Worm (Caenorhabditis elegans): ENCODE measurements around the gene C11G10.1.
A peak's percentile ranks its signal among the peaks of the same experiment; 100 is the strongest.

Gene C11G10.1

DNA sequence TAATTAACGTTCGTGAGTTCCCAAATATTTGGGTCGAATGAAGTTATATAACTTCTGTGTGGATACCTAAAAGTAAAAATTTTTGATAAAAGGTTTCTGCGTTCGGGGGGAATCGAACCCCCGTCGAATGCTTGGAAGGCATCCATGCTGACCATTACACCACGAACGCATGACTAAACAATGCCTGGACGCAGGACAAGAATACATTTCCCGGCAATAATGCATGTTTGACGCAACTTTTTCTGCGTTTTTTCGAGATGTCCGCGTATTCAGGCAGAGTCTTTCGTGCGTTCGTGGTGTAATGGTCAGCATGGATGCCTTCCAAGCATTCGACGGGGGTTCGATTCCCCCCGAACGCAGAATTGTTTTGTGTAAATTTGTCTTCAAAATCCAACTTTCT is 42.2 kb upstream of the C11G10.1 start (continued):
- TF ChIP-seq isw-1 (GFP tag; IDR thresholded peaks at IDR 0.05): no peak
- peak; percentile 52 for TF ChIP-seq elt-2 (tag; optimal IDR thresholded peaks at IDR 0.05)
- TF ChIP-seq lin-35 (GFP tag; optimal IDR thresholded peaks at IDR 0.05): peak in 1 of 2 experiments; percentile 72
- no peak for TF ChIP-seq irx-1 (tag; optimal IDR thresholded peaks at IDR 0.05)
- TF ChIP-seq lsy-2 (tag; optimal IDR thresholded peaks at IDR 0.05): peak in 1 of 2 experiments; percentile 41
- no peak for TF ChIP-seq lir-3 (tag; optimal IDR thresholded peaks at IDR 0.05; ENCODE audit: poor library complexity)
- no peak for TF ChIP-seq ets-5 (GFP tag; IDR thresholded peaks at IDR 0.05)
- no peak for TF ChIP-seq pag-3 (tag; optimal IDR thresholded peaks at IDR 0.05; ENCODE audit: borderline replicate concordance, insufficient read depth)
- TF ChIP-seq skn-1 (tag; optimal IDR thresholded peaks at IDR 0.05): no peak
- TF ChIP-seq blmp-1 (tag; optimal IDR thresholded peaks at IDR 0.05): peak; percentile 14
- no peak for TF ChIP-seq C04F5.9 (tag; optimal IDR thresholded peaks at IDR 0.05)
- TF ChIP-seq mep-1 (tag; optimal IDR thresholded peaks at IDR 0.05): peak; percentile 24
- peak; percentile 70 for TF ChIP-seq nhr-90 (tag; optimal IDR thresholded peaks at IDR 0.05; ENCODE audit: poor library complexity)
- TF ChIP-seq ceh-88 (GFP tag; IDR thresholded peaks at IDR 0.05): no peak
- no peak for TF ChIP-seq hlh-17 (GFP tag; optimal IDR thresholded peaks at IDR 0.05; ENCODE audit: borderline replicate concordance)
- TF ChIP-seq mdl-1 (tag; optimal IDR thresholded peaks at IDR 0.05): peak in 1 of 2 experiments; percentile 52
- peak; percentile 5 for TF ChIP-seq swsn-7 (tag; optimal IDR thresholded peaks at IDR 0.05)
- peak; percentile 63 for TF ChIP-seq snu-23 (GFP tag; optimal IDR thresholded peaks at IDR 0.05)
- TF ChIP-seq dsc-1 (tag; optimal IDR thresholded peaks at IDR 0.05): peak; percentile 23
- peak; percentile 44 for TF ChIP-seq nhr-71 (tag; optimal IDR thresholded peaks at IDR 0.05)
- no peak for TF ChIP-seq fkh-8 (tag; optimal IDR thresholded peaks at IDR 0.05)
- TF ChIP-seq ceh-8 (GFP tag; optimal IDR thresholded peaks at IDR 0.05): no peak
- TF ChIP-seq fos-1 (tag; optimal IDR thresholded peaks at IDR 0.05): no peak

ce11 chrX:15200146-15200545 is 41.6 kb upstream of the C11G10.1 start:
- TF ChIP-seq mef-2 (tag; optimal IDR thresholded peaks at IDR 0.05): no peak
- TF ChIP-seq ceh-88 (GFP tag; IDR thresholded peaks at IDR 0.05): no peak
- no peak for TF ChIP-seq nhr-20 (tag; optimal IDR thresholded peaks at IDR 0.05)
- no peak for TF ChIP-seq lin-15B (tag; optimal IDR thresholded peaks at IDR 0.05)
- no peak for TF ChIP-seq ztf-4 (tag; optimal IDR thresholded peaks at IDR 0.05)
- no peak for TF ChIP-seq unc-30 (tag; optimal IDR thresholded peaks at IDR 0.05)
- no peak for TF ChIP-seq alr-1 (tag; optimal IDR thresholded peaks at IDR 0.05; ENCODE audit: borderline replicate concordance)
- TF ChIP-seq lin-14 (GFP tag; optimal IDR thresholded peaks at IDR 0.05): peak; percentile 33
- TF ChIP-seq fkh-10 (GFP tag; optimal IDR thresholded peaks at IDR 0.05): peak; percentile 56
- no peak for TF ChIP-seq pax-3 (tag; optimal IDR thresholded peaks at IDR 0.05)

- TF ChIP-seq unc-62 (GFP tag; optimal IDR thresholded peaks at IDR 0.05) (no peak), jun-1 (tag; optimal IDR thresholded peaks at IDR 0.05) (no peak), aha-1 (tag; optimal IDR thresholded peaks at IDR 0.05) (no peak), snu-23 (GFP tag; optimal IDR thresholded peaks at IDR 0.05) (no peak), Y116A8C.19 (tag; optimal IDR thresholded peaks at IDR 0.05; ENCODE audit: borderline replicate concordance) (no peak), ceh-8 (GFP tag; optimal IDR thresholded peaks at IDR 0.05) (no peak), elt-3 (tag; optimal IDR thresholded peaks at IDR 0.05) (no peak), lin-39 (tag; optimal IDR thresholded peaks at IDR 0.05) (no peak), mep-1 (tag; optimal IDR thresholded peaks at IDR 0.05) (no peak), hlh-17 (GFP tag; optimal IDR thresholded peaks at IDR 0.05; ENCODE audit: borderline replicate concordance) (no peak), efl-3 (GFP tag; optimal IDR thresholded peaks at IDR 0.05) (no peak), nhr-71 (tag; optimal IDR thresholded peaks at IDR 0.05) (no peak), nhr-19 (GFP tag; conservative IDR thresholded peaks at IDR 0.05) (no peak), dpl-1 (GFP tag; optimal IDR thresholded peaks at IDR 0.05) (no peak), skn-1 (tag; optimal IDR thresholded peaks at IDR 0.05) (no peak), aly-2 (tag; optimal IDR thresholded peaks at IDR 0.05) (no peak), irx-1 (tag; optimal IDR thresholded peaks at IDR 0.05) (no peak)
These were observed 40.5 kb upstream of the C11G10.1 start, which contains the start of gene snt-7 for ce11 chrX:15199052-15199451. Gene snt-7, minus strand, starts transcription at chrX:15199152.
